Worm (Caenorhabditis elegans) whole organism, L4/young adult: ENCODE measurements around the gene T08G3.6.

Source experiments
- W03F9.2 ChIP-seq: fragments of 150-350 bp; optimal IDR thresholded peaks from 2 replicates; lab custom pipeline; 2014; ENCODE audit warnings: missing biosample characterization, missing genetic modification characterization
- dao-5 ChIP-seq: sonication (generic microtip); optimal IDR thresholded peaks from 2 replicates; lab custom pipeline; 2016; ENCODE audit warnings: missing genotype, missing genetic modification characterization, moderate library complexity, missing compliant biosample characterization
- him-1 ChIP-seq: sonication (generic microtip); optimal IDR thresholded peaks from 2 replicates; lab custom pipeline; 2016; ENCODE audit warnings: missing genotype, missing genetic modification reagents, missing genetic modification characterization, missing compliant biosample characterization

ce11 chrV:16429503-16429902 is 16.3 kb upstream of the T08G3.6 start, which contains the start of gene F26D2.10:
- TF ChIP-seq dao-5 (tag; lab: Kevin White, UChicago) (no peak), him-1 (no peak), W03F9.2 (tag; lab: Kevin White, UChicago) (no peak)
